Fruit fly (Drosophila melanogaster): ENCODE data around the gene CG46523.

DNA sequence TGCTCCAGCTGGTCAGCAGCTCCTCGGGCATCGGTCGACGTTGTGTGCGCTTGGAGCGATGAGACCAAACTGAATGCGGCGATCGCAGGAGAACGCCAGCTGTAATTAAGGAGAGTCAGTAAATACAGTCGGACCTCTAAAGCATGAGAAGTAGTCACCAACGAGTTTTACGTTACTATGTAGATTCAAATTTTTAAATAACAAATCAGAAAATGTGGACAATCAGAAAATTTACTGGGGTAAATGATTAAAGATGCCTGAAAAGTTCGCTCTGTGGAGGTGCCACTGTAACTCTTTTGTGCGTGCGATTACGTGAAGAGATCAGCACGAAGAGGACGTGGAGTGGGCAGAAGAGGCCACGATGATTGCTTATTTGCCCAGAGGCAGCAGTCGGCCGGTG lies 24.1 kb upstream of the CG46523 start, which contains the start of gene SCOT:
- no peak for TF ChIP-seq psq (optimal IDR thresholded peaks at IDR 0.05)
- no peak for TF ChIP-seq h (optimal IDR thresholded peaks at IDR 0.05)
- no peak for TF ChIP-seq Sin3A (optimal IDR thresholded peaks at IDR 0.05)
- no peak for TF ChIP-seq insv (optimal IDR thresholded peaks at IDR 0.05)
